Worm (Caenorhabditis elegans) whole organism, late embryonic: ENCODE results near the gene rpb-8.

Experiments used
- C08G9.2 ChIP-seq: sonication (generic microtip); optimal IDR thresholded peaks from 2 replicates; lab custom pipeline; 2016; ENCODE audit warnings: mild to moderate bottlenecking, missing genetic modification characterization, moderate library complexity, missing compliant biosample characterization
- C38D4.7 ChIP-seq: fragments of 200-800 bp; sonication (Bioruptor generic); optimal IDR thresholded peaks from 2 replicates; lab custom pipeline; 2018; ENCODE audit warnings: mild to moderate bottlenecking, missing genetic modification characterization, moderate library complexity, missing compliant biosample characterization
- F13H6.1 ChIP-seq: sonication (generic microtip); optimal IDR thresholded peaks from 2 replicates; lab custom pipeline; 2016; ENCODE audit warnings: missing genetic modification characterization, missing compliant biosample characterization
- K02D7.2 ChIP-seq: sonication (generic microtip); optimal IDR thresholded peaks from 2 replicates; lab custom pipeline; 2017; ENCODE audit warnings: mild to moderate bottlenecking, missing genetic modification characterization, missing compliant biosample characterization
- K09A11.1 ChIP-seq: sonication (generic microtip); optimal IDR thresholded peaks from 2 replicates; lab custom pipeline; 2017; ENCODE audit warnings: antibody characterized with exemption, mild to moderate bottlenecking, missing genetic modification characterization, missing compliant biosample characterization; ENCODE audit not compliant: insufficient read depth
- T23F11.4 ChIP-seq: fragments of 200-800 bp; sonication (Bioruptor generic); optimal IDR thresholded peaks from 2 replicates; lab custom pipeline; 2018; ENCODE audit warnings: mild to moderate bottlenecking, missing genetic modification characterization, missing compliant biosample characterization
- Y22D7AL.16 ChIP-seq: sonication (generic microtip); optimal IDR thresholded peaks from 2 replicates; lab custom pipeline; 2016; ENCODE audit warnings: missing genetic modification characterization, missing compliant biosample characterization
- ahr-1 ChIP-seq: sonication (generic microtip); optimal IDR thresholded peaks from 2 replicates; lab custom pipeline; 2016; ENCODE audit warnings: missing genetic modification characterization, missing compliant biosample characterization
- ceh-14 ChIP-seq: sonication (generic microtip); optimal IDR thresholded peaks from 2 replicates; lab custom pipeline; 2016; ENCODE audit warnings: missing genotype, missing genetic modification characterization, missing compliant biosample characterization
- ceh-18 ChIP-seq: sonication (generic microtip); optimal IDR thresholded peaks from 2 replicates; lab custom pipeline; 2016; ENCODE audit warnings: missing genetic modification characterization, missing compliant biosample characterization
- ceh-19 ChIP-seq: fragments of 200-800 bp; sonication (Bioruptor generic); optimal IDR thresholded peaks from 2 replicates; lab custom pipeline; 2018; ENCODE audit warnings: mild to moderate bottlenecking, missing genetic modification characterization, missing compliant biosample characterization
- ceh-22 ChIP-seq: sonication (generic microtip); optimal IDR thresholded peaks from 2 replicates; lab custom pipeline; 2017; ENCODE audit warnings: missing biosample characterization, missing genetic modification characterization
- ceh-24 ChIP-seq: sonication (generic microtip); optimal IDR thresholded peaks from 2 replicates; lab custom pipeline; 2016; ENCODE audit warnings: mild to moderate bottlenecking, missing genetic modification characterization, missing compliant biosample characterization
- ceh-30 ChIP-seq: fragments of 150-350 bp; optimal IDR thresholded peaks from 2 replicates; lab custom pipeline; 2014; ENCODE audit warnings: missing biosample characterization, missing genetic modification characterization
- ceh-31 ChIP-seq: sonication (generic microtip); optimal IDR thresholded peaks from 2 replicates; lab custom pipeline; 2016; ENCODE audit warnings: missing genetic modification characterization, missing compliant biosample characterization
- ceh-34 ChIP-seq: sonication (generic microtip); optimal IDR thresholded peaks from 2 replicates; lab custom pipeline; 2016; ENCODE audit warnings: mild to moderate bottlenecking, missing genetic modification characterization, missing compliant biosample characterization
- ceh-45 ChIP-seq: fragments of 200-800 bp; sonication (Bioruptor generic); IDR thresholded peaks from 2 replicates; pipeline ENCODE4 v1.3.6; 2022; ENCODE audit warnings: missing genetic modification reagents, missing genetic modification characterization, missing compliant biosample characterization
- ceh-48 ChIP-seq: sonication (generic microtip); optimal IDR thresholded peaks from 2 replicates; lab custom pipeline; 2016; ENCODE audit warnings: missing genetic modification characterization, inconsistent platforms, missing compliant biosample characterization
- ceh-6 ChIP-seq: fragments of 200-800 bp; sonication (Bioruptor generic); optimal IDR thresholded peaks from 2 replicates; lab custom pipeline; 2018; ENCODE audit warnings: mild to moderate bottlenecking, missing genetic modification characterization, missing compliant biosample characterization
- ceh-9 ChIP-seq: sonication (generic microtip); optimal IDR thresholded peaks from 2 replicates; lab custom pipeline; 2016; ENCODE audit warnings: mild to moderate bottlenecking, missing genetic modification characterization, inconsistent platforms, missing compliant biosample characterization
- che-1 ChIP-seq: sonication (generic microtip); optimal IDR thresholded peaks from 2 replicates; lab custom pipeline; 2016; ENCODE audit warnings: mild to moderate bottlenecking, missing genetic modification characterization, missing compliant biosample characterization
- dve-1 ChIP-seq: sonication (generic microtip); optimal IDR thresholded peaks from 2 replicates; lab custom pipeline; 2017; ENCODE audit warnings: antibody characterized with exemption, mild to moderate bottlenecking, missing genetic modification characterization, missing compliant biosample characterization
- elt-2 ChIP-seq: sonication (generic microtip); optimal IDR thresholded peaks from 2 replicates; lab custom pipeline; 2016; ENCODE audit warnings: missing genetic modification reagents, missing genetic modification characterization, missing compliant biosample characterization
- elt-4 ChIP-seq: sonication (generic microtip); optimal IDR thresholded peaks from 2 replicates; lab custom pipeline; 2016; ENCODE audit warnings: missing genetic modification characterization, missing compliant biosample characterization
- ets-4 ChIP-seq: sonication (generic microtip); optimal IDR thresholded peaks from 2 replicates; lab custom pipeline; 2016; ENCODE audit warnings: missing genetic modification characterization, missing compliant biosample characterization
- eyg-1 ChIP-seq: sonication (generic microtip); optimal IDR thresholded peaks from 2 replicates; lab custom pipeline; 2016; ENCODE audit warnings: missing genotype, missing genetic modification characterization, missing compliant biosample characterization
- fax-1 ChIP-seq: sonication (generic microtip); optimal IDR thresholded peaks from 2 replicates; lab custom pipeline; 2016; ENCODE audit warnings: missing genotype, missing genetic modification characterization, missing compliant biosample characterization
- fkh-10 ChIP-seq: fragments of 150-350 bp; optimal IDR thresholded peaks from 2 replicates; lab custom pipeline; 2014; ENCODE audit warnings: missing biosample characterization, missing genetic modification reagents, missing genetic modification characterization
- fkh-6 ChIP-seq: sonication (generic microtip); optimal IDR thresholded peaks from 2 replicates; lab custom pipeline; 2016; ENCODE audit warnings: missing genetic modification characterization, missing compliant biosample characterization
- hlh-15 ChIP-seq: sonication (generic microtip); optimal IDR thresholded peaks from 2 replicates; lab custom pipeline; 2016; ENCODE audit warnings: missing genetic modification characterization, missing compliant biosample characterization
- hlh-8 ChIP-seq: sonication (generic microtip); optimal IDR thresholded peaks from 2 replicates; lab custom pipeline; 2016; ENCODE audit warnings: missing genotype, missing genetic modification characterization, missing compliant biosample characterization
- lim-6 ChIP-seq: sonication (generic microtip); optimal IDR thresholded peaks from 2 replicates; lab custom pipeline; 2016; ENCODE audit warnings: missing genetic modification characterization, missing compliant biosample characterization
- lin-11 ChIP-seq: fragments of 200-800 bp; sonication (Bioruptor generic); optimal IDR thresholded peaks from 2 replicates; lab custom pipeline; 2018; ENCODE audit warnings: mild to moderate bottlenecking, missing genetic modification characterization, missing compliant biosample characterization
- madf-2 ChIP-seq: sonication (generic microtip); optimal IDR thresholded peaks from 2 replicates; lab custom pipeline; 2017; ENCODE audit warnings: missing genetic modification characterization, missing compliant biosample characterization
- mec-3 ChIP-seq: sonication (generic microtip); optimal IDR thresholded peaks from 2 replicates; lab custom pipeline; 2016; ENCODE audit warnings: borderline replicate concordance, missing genetic modification characterization, missing compliant biosample characterization
- nhr-11 ChIP-seq: fragments of 150-350 bp; optimal IDR thresholded peaks from 2 replicates; lab custom pipeline; 2014; ENCODE audit warnings: missing biosample characterization, missing genetic modification characterization
- nhr-232 ChIP-seq: sonication (generic microtip); optimal IDR thresholded peaks from 2 replicates; lab custom pipeline; 2016; ENCODE audit warnings: missing genetic modification characterization, missing compliant biosample characterization
- pat-9 ChIP-seq: fragments of 200-800 bp; sonication (Bioruptor generic); optimal IDR thresholded peaks from 2 replicates; lab custom pipeline; 2018; ENCODE audit warnings: mild to moderate bottlenecking, missing genetic modification characterization, moderate library complexity, missing compliant biosample characterization
- ref-2 ChIP-seq: sonication (generic microtip); optimal IDR thresholded peaks from 2 replicates; lab custom pipeline; 2016; ENCODE audit warnings: missing genetic modification characterization, missing compliant biosample characterization
- tbx-2 ChIP-seq: sonication (generic microtip); optimal IDR thresholded peaks from 2 replicates; lab custom pipeline; 2016; ENCODE audit warnings: missing genetic modification characterization, missing compliant biosample characterization
- tbx-7 ChIP-seq: sonication (generic microtip); optimal IDR thresholded peaks from 2 replicates; lab custom pipeline; 2016; ENCODE audit warnings: missing genotype, missing genetic modification characterization, missing compliant biosample characterization
- ttx-3 ChIP-seq: sonication (generic microtip); optimal IDR thresholded peaks from 2 replicates; lab custom pipeline; 2016; ENCODE audit warnings: missing genetic modification reagents, missing genetic modification characterization, missing compliant biosample characterization
- unc-3 ChIP-seq, 2 experiments: fragments of 200-800 bp in 1 of 2; sonication (Bioruptor generic) in 1 of 2; sonication (generic microtip) in 1 of 2; conservative IDR thresholded peaks in 1 of 2; optimal IDR thresholded peaks in 1 of 2; 2 replicates each; pipeline versions ENCODE4 v1.3.6 to Lab custom; 2016 to 2022; ENCODE audit warnings: missing compliant biosample characterization in 2 of 2, missing genetic modification characterization in 2 of 2, missing genetic modification reagents in 1 of 2
- unc-55 ChIP-seq: sonication (generic microtip); optimal IDR thresholded peaks from 2 replicates; lab custom pipeline; 2017; ENCODE audit warnings: missing biosample characterization, missing genetic modification reagents, missing genetic modification characterization
- unc-86 ChIP-seq: sonication (generic microtip); optimal IDR thresholded peaks from 2 replicates; lab custom pipeline; 2016; ENCODE audit warnings: missing genetic modification characterization, missing compliant biosample characterization
- ztf-16 ChIP-seq: sonication (generic microtip); optimal IDR thresholded peaks from 2 replicates; lab custom pipeline; 2017; ENCODE audit warnings: missing genetic modification characterization, missing compliant biosample characterization

The rpb-8 gene

DNA sequence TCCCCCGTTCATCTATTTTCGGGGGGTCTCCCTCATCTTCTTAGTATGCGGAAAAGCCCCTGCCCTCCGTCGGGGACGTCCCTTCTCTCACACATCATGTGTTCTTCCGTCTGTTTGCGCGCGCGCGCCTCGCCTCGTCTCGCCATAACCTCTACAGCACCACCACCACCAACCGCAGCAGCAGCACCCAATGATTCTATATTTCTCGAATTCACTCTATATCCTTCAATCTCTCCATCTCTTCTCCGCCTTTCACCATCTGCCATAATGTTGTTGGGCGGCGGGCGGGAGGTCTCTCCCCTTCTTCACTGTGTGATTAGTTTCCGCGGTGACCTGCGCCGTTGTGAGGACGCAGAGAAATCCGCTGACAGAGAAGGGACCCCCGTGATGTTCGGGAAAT is 29.5 kb upstream of the rpb-8 start (continued):
- no peak for TF ChIP-seq ceh-22 (tag; lab: Kevin White, UChicago)
- peak; percentile 18 for TF ChIP-seq C38D4.7 (GFP tag; lab: Kevin White, UChicago)
- no peak for TF ChIP-seq fkh-6 (tag; lab: Kevin White, UChicago)
- TF ChIP-seq ceh-48 (tag; lab: Kevin White, UChicago) = no peak
- no peak for TF ChIP-seq lin-11 (tag; lab: Kevin White, UChicago)
- no peak for TF ChIP-seq nhr-11 (tag; lab: Kevin White, UChicago)
- TF ChIP-seq ceh-14 = peak; percentile 66
- TF ChIP-seq ztf-16 (tag; lab: Kevin White, UChicago) = no peak
- TF ChIP-seq ceh-31 (tag; lab: Kevin White, UChicago) = peak; percentile 84
- TF ChIP-seq hlh-15 (tag; lab: Kevin White, UChicago) = no peak
- no peak for TF ChIP-seq che-1 (tag; lab: Kevin White, UChicago)
- peak; percentile 9 for TF ChIP-seq nhr-232 (tag; lab: Kevin White, UChicago)
- TF ChIP-seq Y22D7AL.16 (tag; lab: Kevin White, UChicago) = no peak
- TF ChIP-seq unc-3 (GFP tag; conservative IDR thresholded peaks at IDR 0.05; lab: Robert Waterston, UW) = no peak
- no peak for TF ChIP-seq unc-3 (tag; optimal IDR thresholded peaks at IDR 0.05; lab: Kevin White, UChicago)
- TF ChIP-seq ets-4 (tag; lab: Kevin White, UChicago) = peak; percentile 19
- TF ChIP-seq hlh-8 (tag; lab: Kevin White, UChicago) = peak; percentile 76
- no peak for TF ChIP-seq dve-1 (tag; lab: Kevin White, UChicago)
- peak; percentile 2 for TF ChIP-seq ceh-6
- no peak for TF ChIP-seq ttx-3
- TF ChIP-seq ref-2 (tag; lab: Kevin White, UChicago) = peak; percentile 80
- peak; percentile 24 for TF ChIP-seq ceh-18
- TF ChIP-seq ceh-24 (tag; lab: Kevin White, UChicago) = no peak
- TF ChIP-seq F13H6.1 (tag; lab: Kevin White, UChicago) = peak; percentile 33
- TF ChIP-seq tbx-7 (tag; lab: Kevin White, UChicago) = no peak
- TF ChIP-seq T23F11.4 (GFP tag; lab: Kevin White, UChicago) = peak; percentile 32
- TF ChIP-seq C08G9.2 (tag; lab: Kevin White, UChicago) = peak; percentile 60
- TF ChIP-seq madf-2 (tag; lab: Kevin White, UChicago) = no peak
- TF ChIP-seq ceh-30 (tag; lab: Kevin White, UChicago) = no peak
- TF ChIP-seq elt-4 (tag; lab: Kevin White, UChicago) = no peak
- peak; percentile 86 for TF ChIP-seq tbx-2
- TF ChIP-seq fkh-10 (GFP tag; lab: Kevin White, UChicago) = no peak
- TF ChIP-seq pat-9 (tag; lab: Kevin White, UChicago) = no peak
- no peak for TF ChIP-seq K09A11.1 (tag; lab: Kevin White, UChicago)
- no peak for TF ChIP-seq elt-2
- TF ChIP-seq eyg-1 (tag; lab: Kevin White, UChicago) = peak; percentile 30
- no peak for TF ChIP-seq lim-6 (tag; lab: Kevin White, UChicago)
- TF ChIP-seq ceh-19 (GFP tag; lab: Kevin White, UChicago) = peak; percentile 84

DNA sequence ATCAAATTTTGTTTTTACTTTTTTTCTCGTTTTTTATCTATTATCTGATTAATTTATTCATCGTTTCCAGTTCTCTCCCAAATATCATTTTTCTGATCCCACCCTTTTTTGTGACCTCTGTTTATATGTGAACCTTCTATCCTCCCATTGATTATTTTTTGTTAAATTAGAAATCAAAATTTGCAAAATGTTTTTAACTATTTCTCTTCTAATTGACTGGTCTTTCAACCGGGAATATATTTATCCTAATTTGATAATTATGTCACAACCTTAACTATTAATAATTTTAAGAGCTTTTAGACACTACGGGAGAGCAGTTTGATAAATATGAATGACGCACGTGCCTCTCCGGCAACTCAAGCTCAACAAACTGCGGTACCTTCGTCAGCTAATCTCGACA is 26.4 kb upstream of the rpb-8 start, which contains the start of gene ntl-9:
ntl-9 (plus strand) TSS at position 301 of the 400 bp plus-strand sequence.
- TF ChIP-seq hlh-15 (tag; lab: Kevin White, UChicago) = no peak
- no peak for TF ChIP-seq unc-86 (tag; lab: Kevin White, UChicago)
- no peak for TF ChIP-seq dve-1 (tag; lab: Kevin White, UChicago)
- TF ChIP-seq ceh-45 (GFP tag; lab: Robert Waterston, UW) = no peak
- TF ChIP-seq eyg-1 (tag; lab: Kevin White, UChicago) = no peak
- TF ChIP-seq mec-3 (tag; lab: Kevin White, UChicago) = no peak
- TF ChIP-seq K02D7.2 (tag; lab: Kevin White, UChicago) = no peak
- TF ChIP-seq hlh-8 (tag; lab: Kevin White, UChicago) = no peak
- TF ChIP-seq fax-1 (tag; lab: Kevin White, UChicago) = no peak
- no peak for TF ChIP-seq nhr-11 (tag; lab: Kevin White, UChicago)
- no peak for TF ChIP-seq lin-11 (tag; lab: Kevin White, UChicago)
- no peak for TF ChIP-seq unc-55
- no peak for TF ChIP-seq ceh-34
- no peak for TF ChIP-seq ahr-1 (tag; lab: Kevin White, UChicago)
- no peak for TF ChIP-seq ceh-9 (tag; lab: Kevin White, UChicago)
- TF ChIP-seq ceh-22 (tag; lab: Kevin White, UChicago) = no peak
- TF ChIP-seq, all 69 proteins: peak for 0
